Fruit fly (Drosophila melanogaster) S2 (cell line): ENCODE data around the gene snk.

Experiments
- CG8478 ChIP-seq: fragments of >200 bp; optimal IDR thresholded peaks from 2 replicates; lab custom pipeline; 2018
- CTCF ChIP-seq, 2 experiments: fragments of >200 bp; optimal IDR thresholded peaks; 2 replicates each; lab custom pipeline; 2018

dm6 chr3R:13091666-13092065, 49.1 kb upstream of the snk start:
- TF ChIP-seq CG8478 (no peak), CTCF (optimal IDR thresholded peaks at IDR 0.05; lab: Kevin White, UChicago) (no peak)
